Fruit fly (Drosophila melanogaster) whole organism: ENCODE results near the gene if.

ENCODE experiments used
- Dll ChIP-seq: fragments of >200 bp; optimal IDR thresholded peaks from 2 replicates; lab custom pipeline; 2017
- EcR ChIP-seq, 2 experiments: fragments of >200 bp; optimal IDR thresholded peaks; 2 replicates each; lab custom pipeline; 2017; ENCODE audit warnings: missing biosample characterization in 2 of 2, missing genetic modification characterization in 2 of 2, missing genetic modification reagents in 2 of 2
- pan ChIP-seq: fragments of >200 bp; optimal IDR thresholded peaks from 2 replicates; lab custom pipeline; 2017
- psq ChIP-seq: fragments of >200 bp; optimal IDR thresholded peaks from 2 replicates; lab custom pipeline; 2017
- usp ChIP-seq: fragments of >200 bp; optimal IDR thresholded peaks from 2 replicates; lab custom pipeline; 2017; ENCODE audit warnings: missing biosample characterization, missing genetic modification characterization, mixed read lengths

DNA sequence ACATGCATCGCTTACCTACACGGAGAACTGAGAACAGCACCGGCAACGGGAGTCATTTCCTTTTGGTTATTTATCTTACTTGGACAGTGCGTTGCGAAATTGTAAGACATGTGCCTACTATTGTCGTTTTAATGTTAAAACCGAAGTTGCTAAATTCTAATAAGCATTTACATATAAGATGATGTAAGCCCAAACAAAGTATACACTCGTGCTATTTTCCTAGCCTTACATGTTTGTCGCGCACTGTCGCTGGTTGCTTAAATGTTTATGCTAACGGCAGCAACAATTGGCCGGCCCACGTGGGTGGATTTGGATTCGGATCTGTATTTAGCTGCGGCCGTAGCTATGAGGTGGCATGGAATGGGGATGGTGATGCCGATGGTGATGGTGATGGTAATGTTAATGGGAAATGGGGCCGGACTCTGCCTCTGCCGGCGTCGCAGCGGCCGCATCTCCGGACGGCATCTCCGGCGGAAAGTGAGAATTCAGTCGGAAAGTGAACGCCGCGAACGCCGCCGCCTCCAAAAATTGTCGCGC lies 28.0 kb upstream of the if start, which contains the start of gene CG4829:
- TF ChIP-seq usp (GFP tag; lab: Kevin White, UChicago) (no peak), Dll (lab: Kevin White, UChicago) (no peak), psq (lab: Kevin White, UChicago) (no peak), EcR (GFP tag; optimal IDR thresholded peaks at IDR 0.05; lab: Kevin White, UChicago) (no peak), pan (no peak)
